Fruit fly (Drosophila melanogaster) whole organism, prepupa: ENCODE measurements around the gene kibra.

Experiments
- Blimp-1 ChIP-seq: fragments of 200-800 bp; sonication (Bioruptor generic); optimal IDR thresholded peaks from 3 replicates; lab custom pipeline; 2017; ENCODE audit warnings: missing biosample characterization, missing genetic modification characterization, mild to moderate bottlenecking, moderate library complexity, missing genetic modification reagents
- CG11294 ChIP-seq: fragments of 200-800 bp; sonication (Bioruptor generic); IDR thresholded peaks from 2 replicates; pipeline ENCODE4 v1.3.6; 2022; ENCODE audit warnings: missing biosample characterization, missing genetic modification characterization
- CG11762 ChIP-seq: fragments of 200-800 bp; sonication (Bioruptor generic); optimal IDR thresholded peaks from 3 replicates; lab custom pipeline; 2016; ENCODE audit warnings: missing biosample characterization, missing genetic modification characterization; ENCODE audit not compliant: insufficient read depth
- CG16779 ChIP-seq: fragments of 200-800 bp; sonication (Bioruptor generic); optimal IDR thresholded peaks from 3 replicates; lab custom pipeline; 2017; ENCODE audit warnings: missing biosample characterization, mild to moderate bottlenecking, missing genetic modification characterization
- CG9139 ChIP-seq: fragments of 200-800 bp; sonication (Bioruptor generic); optimal IDR thresholded peaks from 3 replicates; lab custom pipeline; 2017; ENCODE audit warnings: missing biosample characterization, mild to moderate bottlenecking, missing genetic modification characterization
- Hr4 ChIP-seq: fragments of 200-800 bp; sonication (Bioruptor generic); optimal IDR thresholded peaks from 3 replicates; lab custom pipeline; 2016; ENCODE audit warnings: missing biosample characterization, missing genetic modification characterization
- Lpt ChIP-seq: fragments of 200-800 bp; sonication (Bioruptor generic); optimal IDR thresholded peaks from 3 replicates; lab custom pipeline; 2016; ENCODE audit warnings: missing biosample characterization, missing genetic modification characterization
- Met ChIP-seq: fragments of 200-800 bp; sonication (Bioruptor generic); optimal IDR thresholded peaks from 3 replicates; lab custom pipeline; 2016; ENCODE audit warnings: missing biosample characterization, missing genetic modification characterization
- Sox14 ChIP-seq: fragments of 200-800 bp; sonication (Bioruptor generic); optimal IDR thresholded peaks from 3 replicates; lab custom pipeline; 2016; ENCODE audit warnings: missing biosample characterization, missing genetic modification characterization
- lz ChIP-seq: fragments of 200-800 bp; sonication (Bioruptor generic); optimal IDR thresholded peaks from 3 replicates; lab custom pipeline; 2016; ENCODE audit warnings: missing biosample characterization, missing genetic modification characterization

- TF ChIP-seq Sox14 (no peak), CG9139 (GFP tag; lab: Kevin White, UChicago) (no peak), Hr4 (GFP tag; lab: Kevin White, UChicago) (no peak), CG11294 (GFP tag; lab: Robert Waterston, UW) (no peak), CG16779 (tag; lab: Kevin White, UChicago) (no peak), Met (GFP tag; lab: Kevin White, UChicago) (no peak), Lpt (GFP tag; lab: Kevin White, UChicago) (no peak), CG11762 (GFP tag; lab: Kevin White, UChicago) (no peak), lz (no peak), Blimp-1 (GFP tag; lab: Kevin White, UChicago) (no peak)
These were observed 6.5 kb upstream of the kibra start for dm6 chr3R:14730595-14730994.
